Fruit fly (Drosophila melanogaster) whole organism, wandering third instar larva: ENCODE measurements around the gene CG10730.

Experiments
- CG32264 ChIP-seq: fragments of 200-800 bp; sonication (Bioruptor generic); optimal IDR thresholded peaks from 2 replicates; lab custom pipeline; 2016; ENCODE audit warnings: missing biosample characterization, missing genetic modification characterization
- CG9705 ChIP-seq: fragments of 200-800 bp; sonication (Bioruptor generic); optimal IDR thresholded peaks from 2 replicates; lab custom pipeline; 2018; ENCODE audit warnings: missing biosample characterization, mild to moderate bottlenecking, missing genetic modification characterization
- CrebA ChIP-seq: fragments of 200-800 bp; sonication (Bioruptor generic); optimal IDR thresholded peaks from 2 replicates; lab custom pipeline; 2016; ENCODE audit warnings: missing biosample characterization, mild to moderate bottlenecking, missing genetic modification characterization, borderline replicate concordance
- Dfd ChIP-seq: fragments of >200 bp; optimal IDR thresholded peaks from 2 replicates; lab custom pipeline; 2017; ENCODE audit warnings: missing biosample characterization, missing genetic modification characterization
- GATAd ChIP-seq: sonication (Bioruptor generic); optimal IDR thresholded peaks from 2 replicates; lab custom pipeline; 2016; ENCODE audit warnings: missing biosample characterization, missing genetic modification characterization
- HLH106 ChIP-seq: fragments of 200-800 bp; optimal IDR thresholded peaks from 3 replicates; lab custom pipeline; 2019; ENCODE audit warnings: missing biosample characterization, mild to moderate bottlenecking, missing genetic modification characterization, moderate library complexity
- Hr78 ChIP-seq: fragments of >200 bp; optimal IDR thresholded peaks from 2 replicates; lab custom pipeline; 2017; ENCODE audit warnings: missing biosample characterization, missing genetic modification characterization
- Hr83 ChIP-seq: fragments of 200-300 bp; sonication (Bioruptor generic); optimal IDR thresholded peaks from 2 replicates; lab custom pipeline; 2016; ENCODE audit warnings: missing biosample characterization, mild to moderate bottlenecking, missing genetic modification characterization, moderate library complexity; ENCODE audit not compliant: poor library complexity, severe bottlenecking
- Jra ChIP-seq: sonication (Bioruptor generic); optimal IDR thresholded peaks from 2 replicates; lab custom pipeline; 2016; ENCODE audit warnings: missing biosample characterization, missing genetic modification characterization
- Myc ChIP-seq: fragments of >200 bp; optimal IDR thresholded peaks from 2 replicates; lab custom pipeline; 2017
- N ChIP-seq: fragments of >200 bp; optimal IDR thresholded peaks from 2 replicates; lab custom pipeline; 2018; ENCODE audit warnings: missing biosample characterization, missing external identifiers, missing genetic modification characterization
- OdsH ChIP-seq: fragments of 200-800 bp; sonication (Bioruptor generic); optimal IDR thresholded peaks from 2 replicates; lab custom pipeline; 2016; ENCODE audit warnings: missing biosample characterization, mild to moderate bottlenecking, missing genetic modification characterization
- Rel ChIP-seq, 2 experiments: fragments of 200-800 bp; sonication (Bioruptor generic) in 1 of 2; optimal IDR thresholded peaks; 2 replicates in 1 of 2; 3 replicates in 1 of 2; lab custom pipeline; 2016 to 2019; ENCODE audit warnings: mild to moderate bottlenecking in 2 of 2, missing biosample characterization in 2 of 2, missing genetic modification characterization in 2 of 2, moderate library complexity in 1 of 2
- Vsx2 ChIP-seq: fragments of 200-300, 225-300 bp; sonication (Bioruptor generic); optimal IDR thresholded peaks from 2 replicates; lab custom pipeline; 2018; ENCODE audit warnings: missing biosample characterization, missing genetic modification characterization; ENCODE audit not compliant: partially characterized antibody
- br ChIP-seq: fragments of 200-800 bp; sonication (Bioruptor generic); optimal IDR thresholded peaks from 2 replicates; lab custom pipeline; 2016; ENCODE audit warnings: missing biosample characterization, missing genetic modification characterization
- brk ChIP-seq: fragments of 200-800 bp; sonication (Bioruptor generic); optimal IDR thresholded peaks from 2 replicates; lab custom pipeline; 2016; ENCODE audit warnings: missing biosample characterization, mild to moderate bottlenecking, missing genetic modification characterization
- dl ChIP-seq, 2 experiments: fragments of 175-275, 200-275 bp in 1 of 2; fragments of 200-275 bp in 1 of 2; sonication (Bioruptor generic); optimal IDR thresholded peaks; lab custom pipeline; 2018; ENCODE audit warnings: mild to moderate bottlenecking in 2 of 2, missing biosample characterization in 2 of 2, missing genetic modification characterization in 2 of 2, moderate library complexity in 2 of 2; ENCODE audit not compliant: partially characterized antibody in 2 of 2, insufficient read depth in 1 of 2
- dmrt93B ChIP-seq: fragments of 200-800 bp; sonication (Bioruptor generic); optimal IDR thresholded peaks from 2 replicates; lab custom pipeline; 2018; ENCODE audit warnings: missing biosample characterization, mild to moderate bottlenecking, missing genetic modification characterization
- dsf ChIP-seq: sonication (Bioruptor generic); optimal IDR thresholded peaks from 2 replicates; lab custom pipeline; 2016; ENCODE audit warnings: missing biosample characterization, missing genetic modification characterization, borderline replicate concordance
- ey ChIP-seq: fragments of 200-800 bp; sonication (Bioruptor generic); optimal IDR thresholded peaks from 2 replicates; lab custom pipeline; 2016; ENCODE audit warnings: missing biosample characterization, missing genetic modification characterization
- foxo ChIP-seq, 2 experiments: fragments of 200-800 bp; sonication (Bioruptor generic); optimal IDR thresholded peaks; 2 replicates in 1 of 2; 3 replicates in 1 of 2; lab custom pipeline; 2016 to 2017; ENCODE audit warnings: missing biosample characterization in 2 of 2, missing genetic modification characterization in 2 of 2
- fru ChIP-seq: fragments of 200-800 bp; sonication (Bioruptor generic); optimal IDR thresholded peaks from 3 replicates; lab custom pipeline; 2016; ENCODE audit warnings: missing biosample characterization, mild to moderate bottlenecking, missing genetic modification characterization
- h ChIP-seq: fragments of 200-800 bp; sonication (Bioruptor generic); optimal IDR thresholded peaks from 3 replicates; lab custom pipeline; 2016; ENCODE audit warnings: missing biosample characterization, mild to moderate bottlenecking, missing genetic modification characterization
- lola ChIP-seq: fragments of >200 bp; optimal IDR thresholded peaks from 2 replicates; lab custom pipeline; 2017; ENCODE audit warnings: missing biosample characterization, missing genetic modification characterization
- pan ChIP-seq: fragments of >200 bp; optimal IDR thresholded peaks from 2 replicates; lab custom pipeline; 2017
- psq ChIP-seq: fragments of 200-800 bp; sonication (Bioruptor generic); optimal IDR thresholded peaks from 3 replicates; lab custom pipeline; 2017; ENCODE audit warnings: missing biosample characterization, mild to moderate bottlenecking, missing genetic modification characterization, moderate library complexity
- sage ChIP-seq: fragments of 200-800 bp; sonication (Bioruptor generic); optimal IDR thresholded peaks from 2 replicates; lab custom pipeline; 2016; ENCODE audit warnings: missing biosample characterization, mild to moderate bottlenecking, missing genetic modification characterization
- sv ChIP-seq: fragments of 200-800 bp; sonication (Bioruptor generic); optimal IDR thresholded peaks from 3 replicates; lab custom pipeline; 2016; ENCODE audit warnings: missing biosample characterization, missing genetic modification characterization
- tai ChIP-seq: sonication (Bioruptor generic); optimal IDR thresholded peaks from 2 replicates; lab custom pipeline; 2016; ENCODE audit warnings: missing biosample characterization, missing genetic modification characterization
- woc ChIP-seq: sonication (Bioruptor generic); optimal IDR thresholded peaks from 2 replicates; lab custom pipeline; 2016; ENCODE audit warnings: missing biosample characterization, mild to moderate bottlenecking, missing genetic modification characterization

The CG10730 gene

dm6 chr2L:20026351-20026849 is 45.6 kb downstream of the CG10730 start:
- TF ChIP-seq sv (GFP tag; lab: Kevin White, UChicago) (no peak), dl (GFP tag; optimal IDR thresholded peaks at IDR 0.05; lab: Kevin White, UChicago; ENCODE audit: insufficient read depth in 1 of 2, partially characterized antibody in 2 of 2) (no peak), woc (GFP tag; lab: Kevin White, UChicago) (no peak), CG9705 (GFP tag; lab: Kevin White, UChicago) (no peak), OdsH (GFP tag; lab: Kevin White, UChicago) (no peak), br (no peak), N (GFP tag; lab: Kevin White, UChicago) (no peak), CrebA (no peak), foxo (GFP tag; optimal IDR thresholded peaks at IDR 0.05; lab: Kevin White, UChicago) (no peak), dmrt93B (GFP tag; lab: Kevin White, UChicago) (no peak), pan (no peak), ey (GFP tag; lab: Kevin White, UChicago) (no peak), fru (no peak), Hr78 (GFP tag; lab: Kevin White, UChicago) (no peak), GATAd (no peak), HLH106 (tag; lab: Kevin White, UChicago) (no peak)

dm6 chr2L:20025711-20026110 is 46.3 kb downstream of the CG10730 start, which contains the start of gene AANATL3:
TSS of gene AANATL3 (minus strand) at chr2L:20025811.
- no peak for TF ChIP-seq Dfd (GFP tag; lab: Kevin White, UChicago)
- TF ChIP-seq Vsx2 (GFP tag; lab: Kevin White, UChicago) = no peak
- no peak for TF ChIP-seq sv (GFP tag; lab: Kevin White, UChicago)
- TF ChIP-seq Rel (GFP tag; optimal IDR thresholded peaks at IDR 0.05; lab: Kevin White, UChicago) = no peak
- TF ChIP-seq Rel (tag; optimal IDR thresholded peaks at IDR 0.05; lab: Kevin White, UChicago) = no peak
- TF ChIP-seq GATAd = no peak
- no peak for TF ChIP-seq Jra
- TF ChIP-seq br = no peak
- TF ChIP-seq Hr78 (GFP tag; lab: Kevin White, UChicago) = no peak
- no peak for TF ChIP-seq dsf (GFP tag; lab: Kevin White, UChicago)
- no peak for TF ChIP-seq OdsH (GFP tag; lab: Kevin White, UChicago)
- TF ChIP-seq pan = no peak
- no peak for TF ChIP-seq brk
- no peak for TF ChIP-seq h (GFP tag; lab: Kevin White, UChicago)
- TF ChIP-seq CG9705 (GFP tag; lab: Kevin White, UChicago) = no peak
- no peak for TF ChIP-seq sage
- TF ChIP-seq, all 38 proteins: peak for 0

dm6 chr2L:20024333-20024732 is 47.7 kb downstream of the CG10730 start:
- TF ChIP-seq dmrt93B (GFP tag; lab: Kevin White, UChicago) = no peak
- no peak for TF ChIP-seq N (GFP tag; lab: Kevin White, UChicago)
- TF ChIP-seq sage = no peak
- no peak for TF ChIP-seq psq (GFP tag; lab: Kevin White, UChicago)
- TF ChIP-seq brk = no peak
- no peak for TF ChIP-seq ey (GFP tag; lab: Kevin White, UChicago)
- TF ChIP-seq Vsx2 (GFP tag; lab: Kevin White, UChicago) = no peak
- TF ChIP-seq CG32264 (GFP tag; lab: Kevin White, UChicago) = no peak
- no peak for TF ChIP-seq Dfd (GFP tag; lab: Kevin White, UChicago)
- TF ChIP-seq GATAd = no peak
- TF ChIP-seq Jra = no peak
- TF ChIP-seq Hr83 (GFP tag; lab: Kevin White, UChicago) = no peak
- no peak for TF ChIP-seq lola (GFP tag; lab: Kevin White, UChicago)
- no peak for TF ChIP-seq HLH106 (tag; lab: Kevin White, UChicago)

dm6 chr2L:20020091-20020490 is 51.9 kb downstream of the CG10730 start:
- TF ChIP-seq tai (GFP tag; lab: Kevin White, UChicago) = no peak
- no peak for TF ChIP-seq Rel (GFP tag; optimal IDR thresholded peaks at IDR 0.05; lab: Kevin White, UChicago)
- TF ChIP-seq Rel (tag; optimal IDR thresholded peaks at IDR 0.05; lab: Kevin White, UChicago) = no peak
- no peak for TF ChIP-seq Myc (lab: Kevin White, UChicago)
- TF ChIP-seq sage = no peak
- TF ChIP-seq Dfd (GFP tag; lab: Kevin White, UChicago) = peak; percentile 92
- TF ChIP-seq, all 38 proteins: peak for 1
